Worm (Caenorhabditis elegans) whole organism, mixed stage, embryonic: Measurements from ENCODE around the gene C10C6.7.

Experiments
- blmp-1 ChIP-seq: fragments of 150-350 bp; optimal IDR thresholded peaks from 2 replicates; lab custom pipeline; 2014; ENCODE audit warnings: missing biosample characterization, missing genetic modification characterization
- elt-3 ChIP-seq: fragments of 150-350 bp; optimal IDR thresholded peaks from 2 replicates; lab custom pipeline; 2014; ENCODE audit warnings: missing biosample characterization, missing genetic modification characterization
- nhr-12 ChIP-seq: fragments of 150-350 bp; optimal IDR thresholded peaks from 2 replicates; lab custom pipeline; 2014; ENCODE audit warnings: missing biosample characterization, missing genetic modification characterization
- nhr-28 ChIP-seq: fragments of 150-350 bp; optimal IDR thresholded peaks from 2 replicates; lab custom pipeline; 2014; ENCODE audit warnings: missing biosample characterization, missing genetic modification characterization
- unc-120 ChIP-seq: sonication (generic microtip); optimal IDR thresholded peaks from 2 replicates; lab custom pipeline; 2017; ENCODE audit warnings: missing genetic modification characterization, missing compliant biosample characterization; ENCODE audit not compliant: poor library complexity, severe bottlenecking
- ztf-11 ChIP-seq: fragments of 150-350 bp; optimal IDR thresholded peaks from 2 replicates; lab custom pipeline; 2014; ENCODE audit warnings: missing biosample characterization, missing genetic modification characterization

DNA sequence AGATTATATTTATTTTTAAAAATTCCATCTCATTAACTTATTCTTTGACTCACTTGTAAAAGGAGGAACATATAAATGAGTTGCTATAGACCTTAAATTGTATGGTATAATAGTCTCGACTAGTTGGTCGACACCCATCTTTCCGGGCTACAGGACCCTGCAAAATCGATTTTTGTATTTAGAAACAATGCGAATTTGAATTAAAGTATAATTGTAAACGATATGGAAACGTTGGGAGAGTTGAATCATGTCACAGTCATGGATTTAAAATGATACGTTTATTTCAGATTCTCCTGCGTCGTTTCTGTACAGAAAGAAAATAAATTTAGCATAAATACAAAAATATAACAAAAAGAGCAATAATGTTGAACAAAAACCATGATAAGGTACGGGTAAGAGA lies 11.8 kb upstream of the C10C6.7 start, which contains the start of gene catp-8:
- TF ChIP-seq blmp-1 (tag; lab: Kevin White, UChicago) (no peak), ztf-11 (tag; lab: Kevin White, UChicago) (no peak), nhr-12 (no peak), unc-120 (tag; lab: Kevin White, UChicago) (no peak), elt-3 (no peak), nhr-28 (no peak)
